Fruit fly (Drosophila melanogaster) whole organism, embryonic: ENCODE results near the gene rut.

Experiments
- CG10267 ChIP-seq: fragments of 200-800 bp; sonication (Bioruptor generic); optimal IDR thresholded peaks from 2 replicates; lab custom pipeline; 2018; ENCODE audit warnings: missing biosample characterization, mild to moderate bottlenecking, missing genetic modification characterization, moderate library complexity
- CG10462 ChIP-seq: fragments of 200-800 bp; sonication (Bioruptor generic); optimal IDR thresholded peaks from 2 replicates; lab custom pipeline; 2016; ENCODE audit warnings: missing biosample characterization, missing genetic modification characterization
- CG12155 ChIP-seq: fragments of 200-800 bp; sonication (Bioruptor generic); optimal IDR thresholded peaks from 3 replicates; lab custom pipeline; 2016; ENCODE audit warnings: missing biosample characterization, missing genetic modification characterization
- CG12659 ChIP-seq: fragments of 200-800 bp; sonication (Bioruptor generic); optimal IDR thresholded peaks from 3 replicates; lab custom pipeline; 2017; ENCODE audit warnings: mild to moderate bottlenecking, missing biosample characterization, missing genetic modification reagents, missing genetic modification characterization
- CG13123 ChIP-seq: fragments of 200-800 bp; sonication (Bioruptor generic); optimal IDR thresholded peaks from 2 replicates; lab custom pipeline; 2016; ENCODE audit warnings: missing biosample characterization, missing genetic modification characterization
- CG14667 ChIP-seq: fragments of 200-800 bp; sonication (Bioruptor generic); IDR thresholded peaks from 2 replicates; pipeline ENCODE4 v1.3.6; 2022; ENCODE audit warnings: missing biosample characterization, missing genetic modification characterization
- CG15479 ChIP-seq: fragments of 200-800 bp; sonication (Bioruptor generic); optimal IDR thresholded peaks from 3 replicates; lab custom pipeline; 2019; ENCODE audit warnings: missing biosample characterization, mild to moderate bottlenecking, missing genetic modification characterization, moderate library complexity
- CG15601 ChIP-seq: fragments of 200-800 bp; sonication (Bioruptor generic); optimal IDR thresholded peaks from 3 replicates; lab custom pipeline; 2019; ENCODE audit warnings: missing biosample characterization, mild to moderate bottlenecking, missing genetic modification characterization, moderate library complexity
- CG1647 ChIP-seq: fragments of 200-800 bp; sonication (Bioruptor generic); optimal IDR thresholded peaks from 3 replicates; lab custom pipeline; 2016; ENCODE audit warnings: missing biosample characterization, missing genetic modification characterization
- CG17385 ChIP-seq: fragments of 200-800 bp; sonication (Bioruptor generic); optimal IDR thresholded peaks from 3 replicates; lab custom pipeline; 2018; ENCODE audit warnings: missing biosample characterization, mild to moderate bottlenecking, missing genetic modification characterization
- CG1832 ChIP-seq: fragments of 200-800 bp; sonication (Bioruptor generic); optimal IDR thresholded peaks from 2 replicates; lab custom pipeline; 2017; ENCODE audit warnings: missing biosample characterization, mild to moderate bottlenecking, missing genetic modification characterization, inconsistent platforms
- CG2199 ChIP-seq: fragments of 200-800 bp; sonication (Bioruptor generic); IDR thresholded peaks from 3 replicates; pipeline ENCODE4 v1.3.6; 2022; ENCODE audit warnings: missing biosample characterization, missing genetic modification characterization
- CG31441 ChIP-seq: fragments of 200-800 bp; sonication (Bioruptor generic); IDR thresholded peaks from 2 replicates; pipeline ENCODE4 v1.3.6; 2022; ENCODE audit warnings: missing biosample characterization, missing genetic modification characterization
- CG3163 ChIP-seq: fragments of 200-800 bp; sonication (Bioruptor generic); optimal IDR thresholded peaks from 3 replicates; lab custom pipeline; 2016; ENCODE audit warnings: missing biosample characterization, missing genetic modification characterization
- CG4730 ChIP-seq: fragments of 200-800 bp; sonication (Bioruptor generic); IDR thresholded peaks from 2 replicates; pipeline ENCODE4 v1.3.6; 2022; ENCODE audit warnings: missing biosample characterization, missing genetic modification characterization
- CG6854 ChIP-seq: fragments of 200-800 bp; sonication (Bioruptor generic); optimal IDR thresholded peaks from 3 replicates; lab custom pipeline; 2017; ENCODE audit warnings: missing biosample characterization, mild to moderate bottlenecking, missing genetic modification characterization
- CG7839 ChIP-seq: fragments of 200-800 bp; sonication (Bioruptor generic); optimal IDR thresholded peaks from 3 replicates; lab custom pipeline; 2018; ENCODE audit warnings: missing biosample characterization, mild to moderate bottlenecking, missing genetic modification characterization, moderate library complexity
- CG9932 ChIP-seq: fragments of 200-800 bp; sonication (Bioruptor generic); IDR thresholded peaks from 2 replicates; pipeline ENCODE4 v1.3.6; 2022; ENCODE audit warnings: missing biosample characterization, missing genetic modification characterization
- GATAe ChIP-seq: fragments of 200-800 bp; sonication (Bioruptor generic); conservative IDR thresholded peaks from 2 replicates; pipeline ENCODE4 v1.3.6; 2022; ENCODE audit warnings: missing biosample characterization, missing genetic modification characterization
- Gug ChIP-seq: fragments of 200-800 bp; sonication (Bioruptor generic); IDR thresholded peaks from 4 replicates; pipeline ENCODE4 v1.3.6; 2022; ENCODE audit warnings: missing biosample characterization, missing genetic modification characterization
- HLH4C ChIP-seq: fragments of 200-800 bp; sonication (Bioruptor generic); IDR thresholded peaks from 3 replicates; pipeline ENCODE4 v1.3.6; 2022; ENCODE audit warnings: missing biosample characterization, missing genetic modification characterization; ENCODE audit not compliant: partially characterized antibody
- HmgZ ChIP-seq: fragments of 200-800 bp; sonication (Bioruptor generic); optimal IDR thresholded peaks from 2 replicates; lab custom pipeline; 2018; ENCODE audit warnings: missing biosample characterization, mild to moderate bottlenecking, missing genetic modification characterization
- Hr78 ChIP-seq, 2 experiments: fragments of 200-800 bp in 1 of 2; fragments of >200 bp in 1 of 2; sonication (Bioruptor generic) in 1 of 2; optimal IDR thresholded peaks; 2 replicates each; lab custom pipeline; 2017 to 2019; ENCODE audit warnings: missing biosample characterization in 2 of 2, missing genetic modification characterization in 2 of 2, mild to moderate bottlenecking in 1 of 2, moderate library complexity in 1 of 2
- Pdp1 ChIP-seq, 2 experiments: fragments of 200-800 bp; sonication (Bioruptor generic); optimal IDR thresholded peaks; 3 replicates each; lab custom pipeline; 2016; ENCODE audit warnings: missing biosample characterization in 2 of 2, missing genetic modification characterization in 2 of 2, mild to moderate bottlenecking in 1 of 2, moderate library complexity in 1 of 2
- Ravus ChIP-seq: fragments of 200-800 bp; sonication (Bioruptor generic); IDR thresholded peaks from 2 replicates; pipeline ENCODE4 v1.3.6; 2022; ENCODE audit warnings: missing biosample characterization, missing genetic modification characterization
- Sox102F ChIP-seq: fragments of 200-800 bp; sonication (Bioruptor generic); optimal IDR thresholded peaks from 2 replicates; lab custom pipeline; 2018; ENCODE audit warnings: missing biosample characterization, mild to moderate bottlenecking, missing genetic modification characterization, moderate library complexity
- Spps ChIP-seq: fragments of 200-800 bp; sonication (Bioruptor generic); optimal IDR thresholded peaks from 2 replicates; lab custom pipeline; 2018; ENCODE audit warnings: missing biosample characterization, mild to moderate bottlenecking, missing genetic modification characterization
- Sry-δ ChIP-seq: fragments of 200-800 bp; sonication (Bioruptor generic); optimal IDR thresholded peaks from 2 replicates; lab custom pipeline; 2016; ENCODE audit warnings: missing biosample characterization, missing genetic modification characterization
- Stat92E ChIP-seq, 3 experiments: fragments of >200 bp in 2 of 3; fragments of 200-800 bp in 1 of 3; sonication (Bioruptor generic) in 1 of 3; optimal IDR thresholded peaks; 2 replicates each; lab custom pipeline; 2017 to 2019; ENCODE audit warnings: missing biosample characterization in 3 of 3, missing genetic modification characterization in 3 of 3, mild to moderate bottlenecking in 1 of 3, moderate library complexity in 1 of 3
- Usf ChIP-seq: fragments of 200-800 bp; sonication (Bioruptor generic); optimal IDR thresholded peaks from 2 replicates; lab custom pipeline; 2017; ENCODE audit warnings: missing genotype, missing biosample characterization, missing genetic modification characterization
- ara ChIP-seq: fragments of 200-800 bp; sonication (Bioruptor generic); IDR thresholded peaks from 2 replicates; pipeline ENCODE4 v1.3.6; 2022; ENCODE audit warnings: missing biosample characterization, missing genetic modification characterization
- caup ChIP-seq: fragments of 200-800 bp; sonication (Bioruptor generic); optimal IDR thresholded peaks from 3 replicates; lab custom pipeline; 2017; ENCODE audit warnings: missing biosample characterization, mild to moderate bottlenecking, missing genetic modification characterization, moderate library complexity; ENCODE audit not compliant: severe bottlenecking
- chinmo ChIP-seq: fragments of 200-800 bp; sonication (Bioruptor generic); IDR thresholded peaks from 4 replicates; pipeline ENCODE4 v1.3.6; 2022; ENCODE audit warnings: missing biosample characterization, missing genetic modification characterization; ENCODE audit not compliant: partially characterized antibody
- emc ChIP-seq: fragments of 200-800 bp; sonication (Bioruptor generic); optimal IDR thresholded peaks from 2 replicates; lab custom pipeline; 2016; ENCODE audit warnings: missing biosample characterization, missing genetic modification characterization
- gsb-n ChIP-seq: fragments of 200-800 bp; sonication (Bioruptor generic); optimal IDR thresholded peaks from 3 replicates; lab custom pipeline; 2018; ENCODE audit warnings: missing biosample characterization, mild to moderate bottlenecking, missing genetic modification characterization
- hkb ChIP-seq, 2 experiments: fragments of 200-800 bp in 1 of 2; fragments of >200 bp in 1 of 2; sonication (Bioruptor generic) in 1 of 2; IDR thresholded peaks in 1 of 2; optimal IDR thresholded peaks in 1 of 2; 2 replicates each; pipeline versions ENCODE4 v1.3.6 to Lab custom; 2017 to 2022; ENCODE audit warnings: missing biosample characterization in 1 of 2, missing genetic modification characterization in 1 of 2
- lab ChIP-seq: fragments of 200-800 bp; sonication (Bioruptor generic); optimal IDR thresholded peaks from 3 replicates; lab custom pipeline; 2017; ENCODE audit warnings: missing biosample characterization, missing genetic modification characterization, mild to moderate bottlenecking, moderate library complexity, missing genetic modification reagents
- p53 ChIP-seq: fragments of 200-800 bp; sonication (Bioruptor generic); optimal IDR thresholded peaks from 2 replicates; lab custom pipeline; 2016; ENCODE audit warnings: missing biosample characterization, missing genetic modification characterization
- pho ChIP-seq: fragments of 200-800 bp; sonication (Bioruptor generic); optimal IDR thresholded peaks from 2 replicates; lab custom pipeline; 2016; ENCODE audit warnings: missing biosample characterization, missing genetic modification characterization
- prd ChIP-seq, 3 experiments: fragments of >200 bp in 2 of 3; fragments of 200-800 bp in 1 of 3; sonication (Bioruptor generic) in 1 of 3; optimal IDR thresholded peaks in 2 of 3; IDR thresholded peaks in 1 of 3; 2 replicates in 2 of 3; 3 replicates in 1 of 3; pipeline versions ENCODE4 v1.3.6 to Lab custom; 2017 to 2022; ENCODE audit warnings: missing biosample characterization in 1 of 3, missing genetic modification characterization in 1 of 3
- ssp ChIP-seq: fragments of 200-800 bp; sonication (Bioruptor generic); IDR thresholded peaks from 2 replicates; pipeline ENCODE4 v1.3.6; 2022; ENCODE audit warnings: missing biosample characterization, missing genetic modification characterization
- stc ChIP-seq: fragments of 200-800 bp; sonication (Bioruptor generic); IDR thresholded peaks from 2 replicates; pipeline ENCODE4 v1.3.6; 2022; ENCODE audit warnings: missing biosample characterization, missing genetic modification characterization
- tap ChIP-seq: fragments of 200-800 bp; optimal IDR thresholded peaks from 3 replicates; lab custom pipeline; 2019; ENCODE audit warnings: missing biosample characterization, mild to moderate bottlenecking, missing genetic modification characterization, moderate library complexity
- usp ChIP-seq: fragments of >200 bp; optimal IDR thresholded peaks from 2 replicates; lab custom pipeline; 2017; ENCODE audit warnings: missing biosample characterization, missing genetic modification characterization
- vvl ChIP-seq: fragments of 200-800 bp; sonication (Bioruptor generic); IDR thresholded peaks from 2 replicates; pipeline ENCODE4 v1.3.6; 2022; ENCODE audit warnings: missing biosample characterization, missing genetic modification characterization
- zen2 ChIP-seq: fragments of 200-800 bp; sonication (Bioruptor generic); IDR thresholded peaks from 3 replicates; pipeline ENCODE4 v1.3.6; 2022; ENCODE audit warnings: missing biosample characterization, missing genetic modification characterization; ENCODE audit not compliant: partially characterized antibody

rut gene

DNA sequence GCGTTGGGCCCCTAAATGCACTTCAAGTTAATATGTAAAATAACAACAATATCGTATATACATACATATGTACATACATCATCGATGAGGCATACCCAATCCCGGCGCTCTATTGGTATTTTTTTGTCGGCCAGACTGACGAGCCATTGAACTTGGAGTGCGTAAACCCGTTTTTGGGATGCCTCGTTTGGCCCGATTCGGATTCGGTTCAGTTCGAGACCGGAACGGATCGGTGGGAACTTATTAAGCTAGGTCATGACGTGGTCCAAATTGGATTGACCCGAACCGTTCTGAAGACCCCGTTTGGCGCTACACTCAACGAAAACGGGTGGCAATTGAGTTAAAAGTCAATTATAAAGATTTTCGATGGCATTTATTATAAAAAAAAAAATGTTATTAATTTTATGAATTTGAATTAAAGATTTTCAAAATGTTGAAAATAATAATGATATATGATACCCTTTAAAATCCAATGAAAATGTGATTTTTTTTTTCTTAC is 20.3 kb upstream of the rut start (continued):
- TF ChIP-seq CG13123 (GFP tag; lab: Kevin White, UChicago) (no peak), Hr78 (GFP tag; optimal IDR thresholded peaks at IDR 0.05; lab: Kevin White, UChicago) (peak in 1 of 2 experiments; percentile 82), CG6854 (no peak), chinmo (0 out of 4 replicates have a peak, but pooled peaks have one; percentile 60), prd (optimal IDR thresholded peaks at IDR 0.05; lab: Kevin White, UChicago) (no peak), prd (GFP tag; IDR thresholded peaks at IDR 0.05; lab: Robert Waterston, UW) (no peak), CG12659 (GFP tag; lab: Kevin White, UChicago) (no peak), CG9932 (GFP tag; lab: Robert Waterston, UW) (no peak), vvl (GFP tag; lab: Robert Waterston, UW) (no peak), usp (GFP tag; lab: Kevin White, UChicago) (no peak), CG14667 (no peak), p53 (no peak), HLH4C (GFP tag; lab: Robert Waterston, UW) (no peak), CG2199 (GFP tag; lab: Robert Waterston, UW) (no peak), CG31441 (peak; percentile 38; the same call in 1 of the 2 replicates), tap (tag; lab: Kevin White, UChicago) (no peak), Sry-δ (GFP tag; lab: Kevin White, UChicago) (no peak), Stat92E (GFP tag; optimal IDR thresholded peaks at IDR 0.05; lab: Kevin White, UChicago) (no peak), CG17385 (GFP tag; lab: Kevin White, UChicago) (no peak), zen2 (GFP tag; lab: Robert Waterston, UW) (no peak), Ravus (GFP tag; lab: Robert Waterston, UW) (no peak), CG15601 (tag; lab: Kevin White, UChicago) (peak; percentile 37), lab (GFP tag; lab: Kevin White, UChicago) (no peak), CG1832 (GFP tag; lab: Kevin White, UChicago) (no peak), CG4730 (no peak), Spps (tag; lab: Kevin White, UChicago) (peak; percentile 12), Pdp1 (GFP tag; optimal IDR thresholded peaks at IDR 0.05; lab: Kevin White, UChicago) (no peak), ara (no peak), Gug (no peak), stc (GFP tag; lab: Robert Waterston, UW) (no peak), CG7839 (peak; percentile 29), CG3163 (GFP tag; lab: Kevin White, UChicago) (no peak), gsb-n (tag; lab: Kevin White, UChicago) (peak; percentile 72), CG10267 (peak; percentile 36), CG12155 (GFP tag; lab: Kevin White, UChicago) (no peak), ssp (no peak), GATAe (GFP tag; lab: Robert Waterston, UW) (no peak), CG15479 (GFP tag; lab: Kevin White, UChicago) (no peak), Usf (GFP tag; lab: Kevin White, UChicago) (no peak), emc (GFP tag; lab: Kevin White, UChicago) (no peak), CG1647 (GFP tag; lab: Kevin White, UChicago) (no peak), pho (no peak), hkb (optimal IDR thresholded peaks at IDR 0.05; lab: Kevin White, UChicago) (no peak), hkb (GFP tag; IDR thresholded peaks at IDR 0.05; lab: Robert Waterston, UW) (no peak), HmgZ (tag; lab: Kevin White, UChicago) (no peak), caup (no peak), CG10462 (GFP tag; lab: Kevin White, UChicago) (no peak), Sox102F (GFP tag; lab: Kevin White, UChicago) (peak; percentile 5)
